Fruit fly (Drosophila melanogaster) whole organism, prepupa: ENCODE data around the gene CG8206.

Source experiments
- Blimp-1 ChIP-seq: fragments of 200-800 bp; sonication (Bioruptor generic); optimal IDR thresholded peaks from 3 replicates; lab custom pipeline; 2017; ENCODE audit warnings: missing biosample characterization, missing genetic modification characterization, mild to moderate bottlenecking, moderate library complexity, missing genetic modification reagents
- CG11294 ChIP-seq: fragments of 200-800 bp; sonication (Bioruptor generic); IDR thresholded peaks from 2 replicates; pipeline ENCODE4 v1.3.6; 2022; ENCODE audit warnings: missing biosample characterization, missing genetic modification characterization
- CG11762 ChIP-seq: fragments of 200-800 bp; sonication (Bioruptor generic); optimal IDR thresholded peaks from 3 replicates; lab custom pipeline; 2016; ENCODE audit warnings: missing biosample characterization, missing genetic modification characterization; ENCODE audit not compliant: insufficient read depth
- CG15336 ChIP-seq: fragments of 200-800 bp; sonication (Bioruptor generic); IDR thresholded peaks from 2 replicates; pipeline ENCODE4 v1.3.6; 2022; ENCODE audit warnings: missing biosample characterization, missing genetic modification characterization
- CG3032 ChIP-seq: fragments of 200-800 bp; optimal IDR thresholded peaks from 2 replicates; lab custom pipeline; 2019; ENCODE audit warnings: missing biosample characterization, mild to moderate bottlenecking, missing genetic modification characterization, moderate library complexity
- CG34406 ChIP-seq: fragments of 200-800 bp; sonication (Bioruptor generic); optimal IDR thresholded peaks from 3 replicates; lab custom pipeline; 2016; ENCODE audit warnings: missing biosample characterization, missing genetic modification characterization
- CG3919 ChIP-seq: fragments of 200-800 bp; sonication (Bioruptor generic); optimal IDR thresholded peaks from 3 replicates; lab custom pipeline; 2016; ENCODE audit warnings: missing biosample characterization, missing genetic modification characterization
- CG4318 ChIP-seq: fragments of 200-800 bp; sonication (Bioruptor generic); optimal IDR thresholded peaks from 3 replicates; lab custom pipeline; 2017; ENCODE audit warnings: missing biosample characterization, mild to moderate bottlenecking, missing genetic modification characterization
- CG6163 ChIP-seq: fragments of 200-800 bp; sonication (Bioruptor generic); IDR thresholded peaks from 3 replicates; pipeline ENCODE4 v1.3.6; 2022; ENCODE audit warnings: missing biosample characterization, missing genetic modification characterization
- CG6808 ChIP-seq: fragments of 200-800 bp; sonication (Bioruptor generic); optimal IDR thresholded peaks from 3 replicates; lab custom pipeline; 2017; ENCODE audit warnings: missing biosample characterization, missing genetic modification characterization, mild to moderate bottlenecking, moderate library complexity, missing genetic modification reagents
- CG6854 ChIP-seq: fragments of 200-800 bp; sonication (Bioruptor generic); optimal IDR thresholded peaks from 2 replicates; lab custom pipeline; 2017; ENCODE audit warnings: missing biosample characterization, mild to moderate bottlenecking, missing genetic modification characterization
- CG8319 ChIP-seq: fragments of 200-800 bp; sonication (Bioruptor generic); optimal IDR thresholded peaks from 3 replicates; lab custom pipeline; 2016; ENCODE audit warnings: missing biosample characterization, missing genetic modification characterization
- CG8632 ChIP-seq: fragments of 200-800 bp; sonication (Bioruptor generic); optimal IDR thresholded peaks from 3 replicates; lab custom pipeline; 2016; ENCODE audit warnings: missing biosample characterization, missing genetic modification characterization
- Eip75B ChIP-seq: fragments of 200-800 bp; sonication (Bioruptor generic); optimal IDR thresholded peaks from 3 replicates; lab custom pipeline; 2016; ENCODE audit warnings: missing biosample characterization, missing genetic modification characterization
- Eip78C ChIP-seq: fragments of 200-800 bp; sonication (Bioruptor generic); peaks from one replicate; lab custom pipeline; 2016; ENCODE audit warnings: missing biosample characterization, missing genetic modification characterization
- Eip93F ChIP-seq: fragments of 200-800 bp; sonication (Bioruptor generic); optimal IDR thresholded peaks from 2 replicates; lab custom pipeline; 2016; ENCODE audit warnings: missing biosample characterization, mild to moderate bottlenecking, missing genetic modification characterization
- Ets96B ChIP-seq: fragments of 200-800 bp; optimal IDR thresholded peaks from 2 replicates; lab custom pipeline; 2019; ENCODE audit warnings: missing biosample characterization, mild to moderate bottlenecking, missing genetic modification characterization, moderate library complexity
- Hr4 ChIP-seq: fragments of 200-800 bp; sonication (Bioruptor generic); optimal IDR thresholded peaks from 3 replicates; lab custom pipeline; 2016; ENCODE audit warnings: missing biosample characterization, missing genetic modification characterization
- OdsH ChIP-seq: fragments of 200-800 bp; sonication (Bioruptor generic); optimal IDR thresholded peaks from 3 replicates; lab custom pipeline; 2016; ENCODE audit warnings: missing biosample characterization, missing genetic modification characterization
- Sox102F ChIP-seq: fragments of 200-800 bp; sonication (Bioruptor generic); optimal IDR thresholded peaks from 2 replicates; lab custom pipeline; 2016; ENCODE audit warnings: missing biosample characterization, mild to moderate bottlenecking, missing genetic modification characterization
- achi ChIP-seq: fragments of 200-800 bp; sonication (Bioruptor generic); optimal IDR thresholded peaks from 3 replicates; lab custom pipeline; 2016; ENCODE audit warnings: missing biosample characterization, missing genetic modification characterization
- acj6 ChIP-seq: fragments of 200-800 bp; sonication (Bioruptor generic); optimal IDR thresholded peaks from 3 replicates; lab custom pipeline; 2016; ENCODE audit warnings: missing biosample characterization, missing genetic modification characterization
- dsx ChIP-seq: fragments of 200-800 bp; optimal IDR thresholded peaks from 3 replicates; lab custom pipeline; 2019; ENCODE audit warnings: missing biosample characterization, mild to moderate bottlenecking, missing genetic modification characterization, moderate library complexity; ENCODE audit not compliant: poor library complexity, severe bottlenecking
- esn ChIP-seq: fragments of 200-800 bp; sonication (Bioruptor generic); optimal IDR thresholded peaks from 2 replicates; lab custom pipeline; 2016; ENCODE audit warnings: missing biosample characterization, mild to moderate bottlenecking, missing genetic modification characterization, moderate library complexity
- lz ChIP-seq: fragments of 200-800 bp; sonication (Bioruptor generic); optimal IDR thresholded peaks from 3 replicates; lab custom pipeline; 2016; ENCODE audit warnings: missing biosample characterization, missing genetic modification characterization
- pdm3 ChIP-seq: fragments of 200-800 bp; sonication (Bioruptor generic); optimal IDR thresholded peaks from 3 replicates; lab custom pipeline; 2016; ENCODE audit warnings: missing biosample characterization, missing genetic modification characterization
- salr ChIP-seq, 2 experiments: fragments of 200-800 bp; sonication (Bioruptor generic); optimal IDR thresholded peaks; 3 replicates each; lab custom pipeline; 2016 to 2018; ENCODE audit warnings: missing biosample characterization in 2 of 2, missing genetic modification characterization in 2 of 2, mild to moderate bottlenecking in 1 of 2
- ss ChIP-seq, 2 experiments: fragments of 200-800 bp; sonication (Bioruptor generic); optimal IDR thresholded peaks; 2 replicates in 1 of 2; 3 replicates in 1 of 2; lab custom pipeline; 2017 to 2018; ENCODE audit warnings: mild to moderate bottlenecking in 2 of 2, missing biosample characterization in 2 of 2, missing genetic modification characterization in 2 of 2, moderate library complexity in 1 of 2
- svp ChIP-seq: fragments of 200-800 bp; sonication (Bioruptor generic); peaks from one replicate; lab custom pipeline; 2016; ENCODE audit warnings: missing biosample characterization, missing genetic modification characterization
- topi ChIP-seq: fragments of 200-800 bp; sonication (Bioruptor generic); optimal IDR thresholded peaks from 3 replicates; lab custom pipeline; 2016; ENCODE audit warnings: missing biosample characterization, missing genetic modification characterization
- vri ChIP-seq: fragments of 200-800 bp; sonication (Bioruptor generic); optimal IDR thresholded peaks from 3 replicates; lab custom pipeline; 2016; ENCODE audit warnings: missing biosample characterization, mild to moderate bottlenecking, missing genetic modification characterization

The CG8206 gene

DNA sequence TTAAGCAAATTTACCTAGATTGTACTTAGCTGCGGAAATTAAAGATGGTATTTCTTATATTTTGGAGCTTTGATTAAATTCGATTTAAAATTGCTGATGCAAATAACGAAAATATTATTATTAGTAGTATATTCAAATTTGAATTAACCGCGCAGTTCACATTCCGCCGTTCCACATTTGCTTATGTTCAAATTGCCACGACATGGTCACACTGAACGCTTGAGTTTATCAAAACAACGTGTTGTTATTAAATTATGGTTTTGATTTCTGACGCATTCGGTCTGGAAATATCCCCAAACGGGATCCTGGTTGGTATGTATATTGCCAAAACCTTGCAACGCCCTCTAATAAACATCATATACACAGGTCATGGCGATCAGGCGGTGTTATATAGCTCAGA is 30.4 kb downstream of the CG8206 start, which contains the start of gene CG33172 (continued):
- TF ChIP-seq dsx (GFP tag; lab: Kevin White, UChicago): no peak

DNA sequence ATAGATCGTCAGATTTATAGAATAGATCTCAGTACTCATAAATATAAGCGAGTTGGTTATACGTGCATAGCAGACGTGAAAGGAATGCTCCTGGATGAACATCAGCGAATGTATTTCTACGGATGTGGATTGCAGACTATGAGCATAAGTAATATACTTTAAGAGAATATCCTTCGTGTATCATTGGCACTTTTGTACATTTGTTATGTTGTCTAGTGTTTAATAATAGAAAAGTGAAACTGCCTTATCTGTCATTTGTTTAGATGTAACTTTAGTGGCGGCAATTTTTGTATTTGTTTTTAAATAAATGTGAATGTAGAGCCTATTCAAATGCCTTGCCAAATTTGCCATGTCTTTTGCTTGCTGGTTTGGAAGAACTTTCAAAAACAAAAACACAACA is 33.6 kb downstream of the CG8206 start, which contains the start of gene CG43672:
TSS of gene CG43672 (plus strand) at position 301 of the 400 bp plus-strand sequence.
- TF ChIP-seq CG6854 (GFP tag; lab: Kevin White, UChicago) (no peak), Hr4 (GFP tag; lab: Kevin White, UChicago) (no peak), acj6 (GFP tag; lab: Kevin White, UChicago) (no peak), pdm3 (GFP tag; lab: Kevin White, UChicago) (no peak), Eip78C (GFP tag; lab: Kevin White, UChicago) (no peak)

DNA sequence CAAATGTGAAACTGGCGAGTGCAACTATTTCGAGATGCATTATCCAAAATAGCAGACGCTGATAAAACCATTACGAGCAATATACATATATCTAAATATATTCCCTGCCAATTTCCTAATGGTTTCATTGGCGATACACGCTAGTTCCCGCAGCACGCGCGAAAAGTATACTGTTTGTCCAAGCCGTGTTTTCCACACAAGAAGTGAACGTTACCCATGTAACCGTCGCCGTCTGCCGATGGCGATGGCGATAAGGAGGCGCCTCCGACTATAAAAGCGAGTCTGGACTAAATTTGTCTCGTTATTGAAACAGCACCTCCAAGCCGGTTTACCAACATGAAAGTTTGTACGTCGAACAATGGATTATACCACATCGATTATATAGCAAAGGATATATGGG is 39.8 kb downstream of the CG8206 start, which contains the start of gene CG43673:
TSS of gene CG43673 (plus strand) at position 301 of the 400 bp plus-strand sequence.
- no peak for TF ChIP-seq CG6808
- no peak for TF ChIP-seq Sox102F (GFP tag; lab: Kevin White, UChicago)
- TF ChIP-seq Eip93F (GFP tag; lab: Kevin White, UChicago): no peak
- TF ChIP-seq topi (GFP tag; lab: Kevin White, UChicago): no peak
- TF ChIP-seq salr (GFP tag; optimal IDR thresholded peaks at IDR 0.05; lab: Kevin White, UChicago): no peak
- TF ChIP-seq CG3919 (GFP tag; lab: Kevin White, UChicago): no peak
- TF ChIP-seq CG11294 (GFP tag; lab: Robert Waterston, UW): no peak
- no peak for TF ChIP-seq ss (GFP tag; optimal IDR thresholded peaks at IDR 0.05; lab: Kevin White, UChicago)
- no peak for TF ChIP-seq CG34406 (GFP tag; lab: Kevin White, UChicago)
- no peak for TF ChIP-seq svp (GFP tag; lab: Kevin White, UChicago)

DNA sequence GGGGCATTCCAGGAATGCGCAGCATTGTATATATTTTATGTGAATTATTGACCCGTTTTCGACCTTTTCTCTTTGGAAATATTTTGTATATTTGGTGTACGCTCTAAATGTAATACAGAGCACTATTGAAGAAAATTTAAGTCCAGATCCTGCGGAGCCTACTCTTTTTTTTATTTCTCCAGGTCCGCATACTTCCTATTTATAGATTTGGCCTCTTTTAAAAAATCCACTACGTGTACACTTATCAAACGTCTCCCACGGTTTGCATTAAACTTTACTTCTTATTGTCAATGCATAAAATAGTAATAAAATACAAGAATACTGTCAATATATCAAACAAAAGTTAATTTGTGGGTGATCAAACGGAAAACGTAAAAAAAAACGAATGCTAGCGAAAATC is 44.6 kb downstream of the CG8206 start, which contains the start of gene Efhc1.1:
TSS of gene Efhc1.1 (minus strand) at position 101 of the 400 bp plus-strand sequence.
- TF ChIP-seq CG15336: no peak
- no peak for TF ChIP-seq CG11762 (GFP tag; lab: Kevin White, UChicago)
- no peak for TF ChIP-seq CG8632
- TF ChIP-seq Ets96B (tag; lab: Kevin White, UChicago): no peak
- no peak for TF ChIP-seq OdsH (GFP tag; lab: Kevin White, UChicago)
- no peak for TF ChIP-seq Eip75B (GFP tag; lab: Kevin White, UChicago)
- TF ChIP-seq, all 60 proteins: peak for 0

DNA sequence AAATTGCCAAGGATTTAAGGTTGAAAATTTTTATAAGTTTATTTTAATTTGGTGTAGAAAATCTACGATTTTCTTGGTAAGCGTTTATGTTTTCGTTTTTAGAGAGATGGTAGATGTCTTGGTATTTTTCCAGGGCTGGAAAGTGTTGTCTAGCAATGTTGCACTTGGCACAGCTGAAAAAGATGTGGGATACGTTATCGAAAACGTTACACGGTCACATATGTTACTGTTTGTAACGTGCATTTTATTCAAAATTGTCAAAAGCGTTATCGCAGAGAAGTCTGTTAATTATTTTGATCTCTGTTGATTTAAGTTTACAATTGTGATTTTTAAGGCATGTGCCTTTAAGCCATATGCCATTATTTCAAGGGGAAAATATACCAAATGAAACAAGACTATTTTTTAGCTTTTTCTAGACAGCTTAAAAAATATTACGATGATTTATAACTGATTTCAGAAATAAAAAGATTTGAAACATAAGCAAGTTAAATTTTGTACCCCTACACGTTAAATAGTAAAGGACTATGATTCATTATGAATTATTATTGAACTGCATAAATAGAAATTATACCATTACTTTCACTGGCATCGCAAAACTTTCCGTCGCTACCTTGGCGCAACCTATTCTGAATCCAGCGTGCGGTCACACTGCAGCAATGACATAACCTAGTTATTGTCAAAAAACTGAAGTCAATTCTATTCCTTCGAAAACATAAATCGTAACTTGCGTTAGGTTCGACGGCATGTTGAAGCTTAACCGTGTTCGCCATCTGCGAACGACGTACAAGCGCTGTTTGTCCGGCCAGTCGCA is 46.6 kb downstream of the CG8206 start, which contains the start of the genes Paf-AHalpha and mRpS30:
TSS of gene Paf-AHalpha (minus strand) at position 155 of the 811 bp plus-strand sequence.
TSS of gene mRpS30 (plus strand) at position 619 of the 811 bp plus-strand sequence.
- no peak for TF ChIP-seq lz (GFP tag; lab: Kevin White, UChicago)
- TF ChIP-seq dsx (GFP tag; lab: Kevin White, UChicago): no peak
- TF ChIP-seq esn (GFP tag; lab: Kevin White, UChicago): peak; percentile 9
- no peak for TF ChIP-seq CG11294 (GFP tag; lab: Robert Waterston, UW)
- no peak for TF ChIP-seq CG6163
- TF ChIP-seq CG8319 (GFP tag; lab: Kevin White, UChicago): no peak
- peak; percentile 25 for TF ChIP-seq achi (GFP tag; lab: Kevin White, UChicago)
- no peak for TF ChIP-seq topi (GFP tag; lab: Kevin White, UChicago)
- peak; percentile 94 for TF ChIP-seq vri (GFP tag; lab: Kevin White, UChicago)
- no peak for TF ChIP-seq CG4318 (GFP tag; lab: Kevin White, UChicago)
- no peak for TF ChIP-seq CG3032 (tag; lab: Kevin White, UChicago)
- TF ChIP-seq OdsH (GFP tag; lab: Kevin White, UChicago): no peak
- no peak for TF ChIP-seq Ets96B (tag; lab: Kevin White, UChicago)
- TF ChIP-seq pdm3 (GFP tag; lab: Kevin White, UChicago): no peak
- no peak for TF ChIP-seq CG15336
- TF ChIP-seq svp (GFP tag; lab: Kevin White, UChicago): no peak
- peak; percentile 80 for TF ChIP-seq Blimp-1 (GFP tag; lab: Kevin White, UChicago)
